Worm (Caenorhabditis elegans): ENCODE measurements around the gene pgp-11.

Gene pgp-11

ce11 chrII:8037246-8037645 lies 33.2 kb upstream of the pgp-11 start, which contains the start of gene arp-6:
TSS of gene arp-6 (minus strand) at chrII:8037346.
- no peak for TF ChIP-seq T23F11.4 (GFP tag; optimal IDR thresholded peaks at IDR 0.05)
- TF ChIP-seq dve-1 (tag; optimal IDR thresholded peaks at IDR 0.05) = no peak
- TF ChIP-seq tbx-2 (tag; optimal IDR thresholded peaks at IDR 0.05) = no peak
- TF ChIP-seq ceh-6 (GFP tag; optimal IDR thresholded peaks at IDR 0.05) = no peak
- TF ChIP-seq ets-4 (tag; optimal IDR thresholded peaks at IDR 0.05) = no peak
- TF ChIP-seq K09A11.1 (tag; optimal IDR thresholded peaks at IDR 0.05; ENCODE audit: insufficient read depth) = no peak
- no peak for TF ChIP-seq C38D4.7 (GFP tag; optimal IDR thresholded peaks at IDR 0.05)
- no peak for TF ChIP-seq elt-4 (tag; optimal IDR thresholded peaks at IDR 0.05)
- no peak for TF ChIP-seq sox-2 (GFP tag; IDR thresholded peaks at IDR 0.05)
- TF ChIP-seq syd-9 (tag; optimal IDR thresholded peaks at IDR 0.05) = no peak
- no peak for TF ChIP-seq nhr-232 (tag; optimal IDR thresholded peaks at IDR 0.05)
- no peak for TF ChIP-seq elt-2 (tag; optimal IDR thresholded peaks at IDR 0.05)
- no peak for TF ChIP-seq ceh-19 (GFP tag; optimal IDR thresholded peaks at IDR 0.05)
- no peak for TF ChIP-seq ceh-9 (tag; optimal IDR thresholded peaks at IDR 0.05)
- no peak for TF ChIP-seq nhr-11 (tag; optimal IDR thresholded peaks at IDR 0.05)
- TF ChIP-seq pha-2 (tag; optimal IDR thresholded peaks at IDR 0.05) = no peak
- no peak for TF ChIP-seq ceh-24 (tag; optimal IDR thresholded peaks at IDR 0.05)
- TF ChIP-seq ceh-45 (GFP tag; IDR thresholded peaks at IDR 0.05) = no peak
- TF ChIP-seq ceh-31 (tag; optimal IDR thresholded peaks at IDR 0.05) = no peak

- no peak for TF ChIP-seq syd-9 (tag; optimal IDR thresholded peaks at IDR 0.05)
- no peak for TF ChIP-seq C08G9.2 (tag; optimal IDR thresholded peaks at IDR 0.05)
- no peak for TF ChIP-seq elt-4 (tag; optimal IDR thresholded peaks at IDR 0.05)
- no peak for TF ChIP-seq pha-2 (tag; optimal IDR thresholded peaks at IDR 0.05)
- no peak for TF ChIP-seq mec-3 (tag; optimal IDR thresholded peaks at IDR 0.05; ENCODE audit: borderline replicate concordance)
- no peak for TF ChIP-seq fax-1 (tag; optimal IDR thresholded peaks at IDR 0.05)
- no peak for TF ChIP-seq pha-4 (tag; optimal IDR thresholded peaks at IDR 0.05)
- no peak for TF ChIP-seq C38D4.7 (GFP tag; optimal IDR thresholded peaks at IDR 0.05)
- TF ChIP-seq ceh-45 (GFP tag; IDR thresholded peaks at IDR 0.05) = no peak
- TF ChIP-seq unc-42 (tag; optimal IDR thresholded peaks at IDR 0.05) = no peak
- no peak for TF ChIP-seq ceh-19 (GFP tag; optimal IDR thresholded peaks at IDR 0.05)
- no peak for TF ChIP-seq ztf-16 (tag; optimal IDR thresholded peaks at IDR 0.05)
- no peak for TF ChIP-seq unc-55 (GFP tag; optimal IDR thresholded peaks at IDR 0.05)
- TF ChIP-seq sox-4 (tag; optimal IDR thresholded peaks at IDR 0.05) = no peak
- TF ChIP-seq ttx-3 (tag; optimal IDR thresholded peaks at IDR 0.05) = no peak
- TF ChIP-seq hlh-8 (tag; optimal IDR thresholded peaks at IDR 0.05) = no peak
- TF ChIP-seq F13H6.1 (tag; optimal IDR thresholded peaks at IDR 0.05) = no peak
- TF ChIP-seq fkh-10 (GFP tag; optimal IDR thresholded peaks at IDR 0.05) = no peak
- TF ChIP-seq ahr-1 (tag; optimal IDR thresholded peaks at IDR 0.05) = no peak
- TF ChIP-seq unc-86 (tag; optimal IDR thresholded peaks at IDR 0.05) = no peak
Measured at ce11 chrII:8035667-8036066, 31.6 kb upstream of the pgp-11 start, which contains the start of gene sap-49. TSS of gene sap-49 (minus strand) at chrII:8035767.

DNA sequence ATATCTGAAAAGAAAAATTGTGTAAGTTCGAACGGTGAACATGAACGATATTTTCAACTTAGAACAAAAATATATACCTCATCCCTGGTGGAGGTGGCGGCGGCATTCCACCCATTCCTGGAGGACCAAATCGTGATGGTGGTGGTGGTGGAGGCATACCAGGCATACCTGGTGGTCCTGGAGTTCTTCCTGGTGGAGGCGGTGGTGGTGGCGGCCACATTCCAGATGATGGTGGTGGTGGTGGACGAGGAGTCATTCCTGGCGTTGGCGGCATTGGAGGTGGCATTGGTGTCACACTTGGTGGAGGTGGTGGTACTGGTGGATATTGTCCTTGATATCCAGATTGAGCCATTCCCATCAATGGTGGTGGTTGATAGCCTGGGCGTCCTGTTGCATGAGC lies 30.6 kb upstream of the pgp-11 start:
- TF ChIP-seq nhr-11 (tag; optimal IDR thresholded peaks at IDR 0.05) (no peak), npax-4 (tag; optimal IDR thresholded peaks at IDR 0.05) (no peak), K09A11.1 (tag; optimal IDR thresholded peaks at IDR 0.05; ENCODE audit: insufficient read depth) (no peak), tbx-2 (tag; optimal IDR thresholded peaks at IDR 0.05) (no peak), lin-11 (tag; optimal IDR thresholded peaks at IDR 0.05) (no peak), ceh-22 (tag; optimal IDR thresholded peaks at IDR 0.05) (no peak), ceh-45 (GFP tag; IDR thresholded peaks at IDR 0.05) (no peak), odd-2 (tag; optimal IDR thresholded peaks at IDR 0.05) (no peak), syd-9 (tag; optimal IDR thresholded peaks at IDR 0.05) (no peak), ceh-2 (tag; optimal IDR thresholded peaks at IDR 0.05) (no peak), ceh-19 (GFP tag; optimal IDR thresholded peaks at IDR 0.05) (no peak), unc-55 (GFP tag; optimal IDR thresholded peaks at IDR 0.05) (no peak), pax-1 (tag; optimal IDR thresholded peaks at IDR 0.05) (no peak), ahr-1 (tag; optimal IDR thresholded peaks at IDR 0.05) (no peak), ceh-31 (tag; optimal IDR thresholded peaks at IDR 0.05) (no peak)
